Fruit fly (Drosophila melanogaster) whole organism, adult: ENCODE data around the gene CG4820.

ENCODE experiments used
- CG11617 ChIP-seq: fragments of 200-800 bp; sonication (Bioruptor generic); optimal IDR thresholded peaks from 2 replicates; lab custom pipeline; 2017; ENCODE audit warnings: mild to moderate bottlenecking, missing biosample characterization, missing genetic modification reagents, missing genetic modification characterization
- CG12768 ChIP-seq: fragments of 200-800 bp; sonication (Bioruptor generic); optimal IDR thresholded peaks from 2 replicates; lab custom pipeline; 2017; ENCODE audit warnings: missing biosample characterization, missing genetic modification characterization, mild to moderate bottlenecking, moderate library complexity, missing genetic modification reagents
- CG14711 ChIP-seq: fragments of 200-800 bp; sonication (Bioruptor generic); optimal IDR thresholded peaks from 2 replicates; lab custom pipeline; 2018; ENCODE audit warnings: missing biosample characterization, mild to moderate bottlenecking, missing genetic modification characterization, moderate library complexity
- CG1620 ChIP-seq: fragments of 200-800 bp; sonication (Bioruptor generic); optimal IDR thresholded peaks from 2 replicates; lab custom pipeline; 2016; ENCODE audit warnings: missing biosample characterization, missing genetic modification characterization
- CG33017 ChIP-seq: fragments of 200-800 bp; sonication (Bioruptor generic); optimal IDR thresholded peaks from 2 replicates; lab custom pipeline; 2018; ENCODE audit warnings: missing biosample characterization, mild to moderate bottlenecking, missing genetic modification characterization, moderate library complexity
- CG5204 ChIP-seq: fragments of 200-800 bp; sonication (Bioruptor generic); optimal IDR thresholded peaks from 2 replicates; lab custom pipeline; 2016; ENCODE audit warnings: missing biosample characterization, missing genetic modification characterization
- CG7045 ChIP-seq: fragments of 200-800 bp; sonication (Bioruptor generic); optimal IDR thresholded peaks from 2 replicates; lab custom pipeline; 2017; ENCODE audit warnings: missing biosample characterization, mild to moderate bottlenecking, missing genetic modification characterization
- CG7101 ChIP-seq: fragments of 200-800 bp; sonication (Bioruptor generic); optimal IDR thresholded peaks from 2 replicates; lab custom pipeline; 2018; ENCODE audit warnings: missing biosample characterization, mild to moderate bottlenecking, missing genetic modification characterization, moderate library complexity
- Clk ChIP-seq: fragments of 200-800 bp; sonication (Bioruptor generic); optimal IDR thresholded peaks from 2 replicates; lab custom pipeline; 2017; ENCODE audit warnings: missing biosample characterization, missing genetic modification characterization
- Crg-1 ChIP-seq: fragments of 200-800 bp; sonication (Bioruptor generic); optimal IDR thresholded peaks from 2 replicates; lab custom pipeline; 2016; ENCODE audit warnings: missing biosample characterization, missing genetic modification characterization
- Hr96 ChIP-seq: fragments of 200-800 bp; sonication (Bioruptor generic); optimal IDR thresholded peaks from 2 replicates; lab custom pipeline; 2016; ENCODE audit warnings: missing biosample characterization, missing genetic modification characterization
- Mnt ChIP-seq: fragments of 200-800 bp; sonication (Bioruptor generic); optimal IDR thresholded peaks from 2 replicates; lab custom pipeline; 2016; ENCODE audit warnings: missing biosample characterization, mild to moderate bottlenecking, missing genetic modification characterization
- bab1 ChIP-seq: fragments of 200-800 bp; sonication (Bioruptor generic); optimal IDR thresholded peaks from 3 replicates; lab custom pipeline; 2019; ENCODE audit warnings: missing biosample characterization, mild to moderate bottlenecking, missing genetic modification characterization, moderate library complexity
- cic ChIP-seq: fragments of 200-800 bp; sonication (Bioruptor generic); optimal IDR thresholded peaks from 2 replicates; lab custom pipeline; 2017; ENCODE audit warnings: missing biosample characterization, mild to moderate bottlenecking, missing genetic modification characterization, moderate library complexity
- cnc ChIP-seq, 2 experiments: fragments of >200 bp; optimal IDR thresholded peaks; 2 replicates each; lab custom pipeline; 2017
- kay ChIP-seq: fragments of 200-800 bp; sonication (Bioruptor generic); peaks from one replicate; lab custom pipeline; 2016; ENCODE audit warnings: missing biosample characterization, missing genetic modification characterization, borderline replicate concordance
- ovo ChIP-seq: fragments of 200-800 bp; sonication (Bioruptor generic); optimal IDR thresholded peaks from 2 replicates; lab custom pipeline; 2016; ENCODE audit warnings: missing biosample characterization, missing genetic modification characterization
- pad ChIP-seq: fragments of 200-800 bp; sonication (Bioruptor generic); optimal IDR thresholded peaks from 3 replicates; lab custom pipeline; 2017; ENCODE audit warnings: missing biosample characterization, missing genetic modification characterization, mild to moderate bottlenecking, moderate library complexity, missing genetic modification reagents
- tj ChIP-seq: fragments of 200-800 bp; sonication (Bioruptor generic); optimal IDR thresholded peaks from 3 replicates; lab custom pipeline; 2017; ENCODE audit warnings: missing biosample characterization, mild to moderate bottlenecking, missing genetic modification characterization, moderate library complexity
- toe ChIP-seq: fragments of 200-800 bp; sonication (Bioruptor generic); optimal IDR thresholded peaks from 2 replicates; lab custom pipeline; 2016; ENCODE audit warnings: missing biosample characterization, missing genetic modification characterization

Gene CG4820

DNA sequence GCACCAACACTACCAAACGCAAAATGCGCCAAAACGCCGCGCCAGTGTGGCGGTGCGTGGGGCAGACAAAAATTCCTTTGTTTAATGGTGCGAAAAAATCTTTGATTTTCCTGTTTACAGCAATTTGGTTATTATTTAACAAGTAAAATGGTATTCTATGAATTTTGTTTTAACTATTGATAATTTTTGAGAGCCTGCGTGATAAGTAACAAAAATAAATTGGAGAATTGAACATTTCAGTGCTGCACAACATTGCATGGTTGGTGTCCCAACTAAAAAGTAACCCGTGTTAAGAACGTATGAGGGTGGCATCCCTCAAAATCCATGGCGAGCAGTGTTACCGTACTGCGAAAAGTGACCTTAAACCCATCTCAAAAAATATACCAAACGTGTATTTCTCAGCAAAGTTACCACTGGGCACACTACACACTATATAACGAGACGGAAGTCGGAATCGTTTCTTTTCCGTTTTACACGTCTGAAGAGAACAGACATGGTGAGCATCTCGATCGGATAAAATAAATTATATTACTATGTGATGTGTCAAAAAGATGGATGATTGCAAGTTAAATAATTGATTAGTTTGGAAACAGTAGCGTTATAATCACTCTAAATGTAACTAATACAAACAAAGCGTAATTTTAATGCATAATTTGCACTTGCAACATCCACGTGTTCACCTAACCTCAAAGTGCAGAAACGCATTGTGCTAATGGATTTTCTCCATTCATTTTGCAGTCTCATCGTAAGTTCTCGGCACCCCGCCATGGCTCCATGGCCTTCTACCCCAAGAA lies 5.3 kb downstream of the CG4820 start, which contains the start of the genes CG6693 and RpL3:
Gene CG6693, minus strand, starts transcription at position 203 of the 794 bp plus-strand sequence.
Gene RpL3, plus strand, starts transcription at position 458 of the 794 bp plus-strand sequence.
- TF ChIP-seq Mnt (GFP tag; lab: Kevin White, UChicago) = peak; percentile 97
- peak; percentile 69 for TF ChIP-seq CG7045 (GFP tag; lab: Kevin White, UChicago)
- TF ChIP-seq CG11617 (GFP tag; lab: Kevin White, UChicago) = peak; percentile 84
- TF ChIP-seq bab1 (GFP tag; lab: Kevin White, UChicago) = peak; percentile 87
- peak; percentile 91 for TF ChIP-seq CG7101
- peak in 1 of 2 experiments; percentile 46 for TF ChIP-seq cnc (optimal IDR thresholded peaks at IDR 0.05; lab: Kevin White, UChicago)
- no peak for TF ChIP-seq CG5204 (GFP tag; lab: Kevin White, UChicago)
- peak; percentile 78 for TF ChIP-seq Crg-1 (GFP tag; lab: Kevin White, UChicago)
- TF ChIP-seq tj (GFP tag; lab: Kevin White, UChicago) = peak; percentile 56
- peak; percentile 68 for TF ChIP-seq toe (GFP tag; lab: Kevin White, UChicago)
- peak; percentile 75 for TF ChIP-seq cic
- peak; percentile 85 for TF ChIP-seq CG12768 (GFP tag; lab: Kevin White, UChicago)
- no peak for TF ChIP-seq kay (GFP tag; lab: Kevin White, UChicago)
- peak; percentile 57 for TF ChIP-seq CG14711 (tag; lab: Kevin White, UChicago)
- peak; percentile 54 for TF ChIP-seq Clk (GFP tag; lab: Kevin White, UChicago)
- TF ChIP-seq pad (GFP tag; lab: Kevin White, UChicago) = peak; percentile 73
- peak; percentile 73 for TF ChIP-seq CG1620 (GFP tag; lab: Kevin White, UChicago)
- peak; percentile 90 for TF ChIP-seq CG33017 (tag; lab: Kevin White, UChicago)
- peak; percentile 81 for TF ChIP-seq Hr96 (GFP tag; lab: Kevin White, UChicago)
- TF ChIP-seq ovo (GFP tag; lab: Kevin White, UChicago) = peak; percentile 39

DNA sequence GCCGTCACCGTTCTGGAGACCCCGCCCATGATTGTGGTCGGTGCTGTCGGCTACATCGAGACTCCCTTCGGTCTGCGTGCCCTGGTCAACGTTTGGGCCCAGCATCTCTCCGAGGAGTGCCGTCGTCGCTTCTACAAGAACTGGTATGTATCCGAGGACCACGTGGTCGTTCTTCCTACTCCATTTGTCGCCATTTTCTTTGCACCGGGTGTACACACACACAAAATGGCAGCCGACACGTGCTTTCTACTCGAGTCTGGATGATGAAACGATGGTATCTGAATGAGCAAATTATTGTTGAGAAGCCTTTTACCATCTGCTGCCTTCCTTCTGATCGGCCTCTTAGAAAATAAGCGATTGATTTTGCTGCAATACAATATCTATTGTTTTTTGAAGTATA lies 6.3 kb downstream of the CG4820 start:
- TF ChIP-seq Mnt (GFP tag; lab: Kevin White, UChicago) = peak; percentile 3
- TF ChIP-seq toe (GFP tag; lab: Kevin White, UChicago) = no peak
- TF ChIP-seq ovo (GFP tag; lab: Kevin White, UChicago) = no peak

DNA sequence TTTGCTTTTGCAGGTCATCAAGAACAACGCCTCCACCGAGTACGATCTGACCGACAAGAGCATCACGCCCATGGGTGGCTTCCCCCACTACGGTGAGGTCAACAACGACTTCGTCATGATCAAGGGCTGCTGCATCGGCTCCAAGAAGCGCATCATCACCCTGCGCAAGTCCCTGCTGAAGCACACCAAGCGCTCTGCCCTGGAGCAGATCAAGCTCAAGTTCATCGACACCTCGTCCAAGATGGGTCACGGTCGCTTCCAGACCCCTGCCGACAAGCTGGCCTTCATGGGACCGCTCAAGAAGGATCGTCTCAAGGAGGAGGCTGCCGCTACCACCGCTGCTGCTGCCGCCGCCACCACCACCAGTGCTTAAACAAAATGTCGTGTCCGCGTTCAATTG lies 8.1 kb downstream of the CG4820 start:
- TF ChIP-seq pad (GFP tag; lab: Kevin White, UChicago) (no peak), CG7101 (no peak), CG12768 (GFP tag; lab: Kevin White, UChicago) (no peak), ovo (GFP tag; lab: Kevin White, UChicago) (no peak), bab1 (GFP tag; lab: Kevin White, UChicago) (no peak), Clk (GFP tag; lab: Kevin White, UChicago) (no peak), Crg-1 (GFP tag; lab: Kevin White, UChicago) (no peak), CG11617 (GFP tag; lab: Kevin White, UChicago) (no peak), CG14711 (tag; lab: Kevin White, UChicago) (no peak), CG33017 (tag; lab: Kevin White, UChicago) (no peak), tj (GFP tag; lab: Kevin White, UChicago) (no peak), cnc (optimal IDR thresholded peaks at IDR 0.05; lab: Kevin White, UChicago) (no peak), kay (GFP tag; lab: Kevin White, UChicago) (no peak), CG5204 (GFP tag; lab: Kevin White, UChicago) (no peak), CG7045 (GFP tag; lab: Kevin White, UChicago) (no peak), Hr96 (GFP tag; lab: Kevin White, UChicago) (no peak)

DNA sequence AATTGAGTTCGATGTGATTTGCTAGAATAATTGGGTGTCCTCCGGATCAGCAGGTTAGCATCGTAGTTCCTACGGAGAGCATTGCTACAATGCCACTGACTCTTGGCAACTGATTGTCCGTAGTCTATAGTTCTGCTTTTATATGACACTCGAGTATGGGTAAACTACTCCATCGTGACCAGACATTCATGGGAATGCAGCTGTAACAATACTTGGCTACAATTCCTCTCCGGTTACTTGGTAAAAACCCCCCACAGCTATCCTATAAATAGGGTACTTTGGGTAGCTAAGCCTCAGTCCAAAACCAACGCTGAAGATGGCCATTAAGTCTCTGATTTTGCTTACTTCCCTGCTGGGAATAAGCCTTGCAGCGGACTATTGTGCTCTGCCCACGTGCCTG lies 8.9 kb downstream of the CG4820 start, which contains the start of gene scpr-C:
Gene scpr-C, plus strand, starts transcription at position 301 of the 400 bp plus-strand sequence.
- TF ChIP-seq toe (GFP tag; lab: Kevin White, UChicago) (no peak), tj (GFP tag; lab: Kevin White, UChicago) (no peak), Clk (GFP tag; lab: Kevin White, UChicago) (no peak), cic (no peak), CG12768 (GFP tag; lab: Kevin White, UChicago) (no peak), kay (GFP tag; lab: Kevin White, UChicago) (no peak), pad (GFP tag; lab: Kevin White, UChicago) (no peak), CG14711 (tag; lab: Kevin White, UChicago) (no peak)

DNA sequence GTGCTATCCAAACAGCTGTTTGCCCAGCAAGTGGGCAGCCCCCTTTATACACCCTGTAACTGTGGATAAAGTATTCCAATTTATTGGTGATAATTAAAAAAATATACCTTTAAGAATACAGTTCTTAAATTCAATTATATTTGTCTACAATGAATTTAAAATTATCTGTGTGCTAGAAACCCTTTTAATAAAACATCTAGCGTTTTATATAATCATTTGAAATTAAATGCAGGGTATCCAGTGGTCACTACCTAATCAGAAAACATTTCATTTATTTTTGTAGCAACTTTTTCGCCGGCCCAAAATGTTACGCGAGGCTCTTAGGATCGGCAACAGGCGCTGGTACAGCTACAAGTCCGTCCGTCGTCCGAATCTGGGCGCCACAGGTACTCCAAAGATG lies 10.2 kb downstream of the CG4820 start, which contains the start of gene CG17726:
Gene CG17726, plus strand, starts transcription at position 267 of the 400 bp plus-strand sequence.
- no peak for TF ChIP-seq Clk (GFP tag; lab: Kevin White, UChicago)
- TF ChIP-seq cic = peak; percentile 62
- peak; percentile 68 for TF ChIP-seq tj (GFP tag; lab: Kevin White, UChicago)
- TF ChIP-seq CG33017 (tag; lab: Kevin White, UChicago) = peak; percentile 99
- peak; percentile 87 for TF ChIP-seq CG1620 (GFP tag; lab: Kevin White, UChicago)
- no peak for TF ChIP-seq cnc (optimal IDR thresholded peaks at IDR 0.05; lab: Kevin White, UChicago)
- TF ChIP-seq CG7101 = peak; percentile 99
- TF ChIP-seq Mnt (GFP tag; lab: Kevin White, UChicago) = peak; percentile 69
- TF ChIP-seq CG7045 (GFP tag; lab: Kevin White, UChicago) = peak; percentile 91
- TF ChIP-seq CG14711 (tag; lab: Kevin White, UChicago) = peak; percentile 97
- TF ChIP-seq CG11617 (GFP tag; lab: Kevin White, UChicago) = peak; percentile 95
- TF ChIP-seq kay (GFP tag; lab: Kevin White, UChicago) = no peak
- peak; percentile 92 for TF ChIP-seq Crg-1 (GFP tag; lab: Kevin White, UChicago)
- no peak for TF ChIP-seq CG5204 (GFP tag; lab: Kevin White, UChicago)
- TF ChIP-seq pad (GFP tag; lab: Kevin White, UChicago) = peak; percentile 66
- peak; percentile 98 for TF ChIP-seq bab1 (GFP tag; lab: Kevin White, UChicago)
- TF ChIP-seq toe (GFP tag; lab: Kevin White, UChicago) = no peak
- peak; percentile 87 for TF ChIP-seq ovo (GFP tag; lab: Kevin White, UChicago)
- TF ChIP-seq CG12768 (GFP tag; lab: Kevin White, UChicago) = peak; percentile 89
- TF ChIP-seq Hr96 (GFP tag; lab: Kevin White, UChicago) = no peak
